Fruit fly (Drosophila melanogaster): Measurements from ENCODE around the gene CG34132.

DNA sequence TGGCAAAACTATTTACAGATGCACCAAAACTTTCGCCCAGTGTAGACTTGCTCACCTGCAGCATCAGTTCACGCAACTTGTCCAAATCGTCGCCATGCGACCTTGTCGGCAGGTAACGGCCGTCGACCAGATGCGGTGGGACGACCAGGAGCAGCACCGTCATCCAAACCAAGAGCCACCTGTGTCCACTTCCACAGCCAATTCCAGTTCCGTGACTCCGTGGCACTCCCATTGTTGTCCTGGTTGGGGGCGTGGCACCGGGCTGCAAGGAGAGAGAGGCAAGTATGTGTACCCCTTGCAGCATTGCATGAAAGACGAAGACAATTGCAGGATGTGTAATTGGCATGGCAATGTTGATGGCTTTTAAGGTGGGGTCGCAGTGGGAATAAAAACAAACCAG is 15.1 kb upstream of the CG34132 start:
- TF ChIP-seq CG17186 (GFP tag; optimal IDR thresholded peaks at IDR 0.05) (no peak), CG15479 (GFP tag; optimal IDR thresholded peaks at IDR 0.05) (no peak), ash1 (GFP tag; optimal IDR thresholded peaks at IDR 0.05) (no peak), BtbVII (GFP tag; optimal IDR thresholded peaks at IDR 0.05) (no peak), gem (tag; optimal IDR thresholded peaks at IDR 0.05) (no peak), CG3726 (GFP tag; IDR thresholded peaks at IDR 0.05) (no peak), sima (GFP tag; optimal IDR thresholded peaks at IDR 0.05) (no peak), Sox100B (GFP tag; optimal IDR thresholded peaks at IDR 0.05) (no peak)

All from whole organism, embryonic.